Worm (Caenorhabditis elegans) whole organism, L2 larva: Measurements from ENCODE around the gene F56C3.3.

Experiments
- ceh-82 ChIP-seq: fragments of 150-350 bp; optimal IDR thresholded peaks from 2 replicates; lab custom pipeline; 2014; ENCODE audit warnings: missing biosample characterization, missing genetic modification characterization
- elt-1 ChIP-seq: fragments of 150-350 bp; optimal IDR thresholded peaks from 2 replicates; lab custom pipeline; 2014; ENCODE audit warnings: missing biosample characterization, missing genetic modification characterization
- elt-3 ChIP-seq: sonication (generic microtip); optimal IDR thresholded peaks from 2 replicates; lab custom pipeline; 2017; ENCODE audit warnings: missing biosample characterization, missing genetic modification characterization
- lin-11 ChIP-seq: fragments of 150-350 bp; sonication (generic microtip); optimal IDR thresholded peaks from 2 replicates; lab custom pipeline; 2014; ENCODE audit warnings: missing biosample characterization, missing genetic modification characterization, inconsistent platforms, mixed read lengths
- mab-5 ChIP-seq: fragments of 150-350 bp; optimal IDR thresholded peaks from 2 replicates; lab custom pipeline; 2014; ENCODE audit warnings: missing biosample characterization, missing genetic modification characterization
- nhr-11 ChIP-seq: fragments of 150-350 bp; optimal IDR thresholded peaks from 2 replicates; lab custom pipeline; 2014; ENCODE audit warnings: missing biosample characterization, missing genetic modification characterization
- nhr-25 ChIP-seq: fragments of 150-350 bp; sonication (generic microtip); optimal IDR thresholded peaks from 3 replicates; lab custom pipeline; 2014; ENCODE audit warnings: missing biosample characterization, missing genetic modification characterization
- nhr-6 ChIP-seq: fragments of 150-350 bp; optimal IDR thresholded peaks from 2 replicates; lab custom pipeline; 2014; ENCODE audit warnings: missing biosample characterization, missing genetic modification characterization
- skn-1 ChIP-seq: sonication (generic microtip); optimal IDR thresholded peaks from 2 replicates; lab custom pipeline; 2017; ENCODE audit warnings: missing biosample characterization, missing genetic modification characterization
- zag-1 ChIP-seq: fragments of 150-350 bp; optimal IDR thresholded peaks from 2 replicates; lab custom pipeline; 2014; ENCODE audit warnings: missing biosample characterization, missing genetic modification characterization
- ztf-11 ChIP-seq: sonication (generic microtip); optimal IDR thresholded peaks from 2 replicates; lab custom pipeline; 2017; ENCODE audit warnings: missing biosample characterization, missing genetic modification characterization

- TF ChIP-seq elt-3 = no peak
- TF ChIP-seq nhr-6 (tag; lab: Kevin White, UChicago) = no peak
- no peak for TF ChIP-seq lin-11 (tag; lab: Kevin White, UChicago)
- TF ChIP-seq nhr-25 (tag; lab: Kevin White, UChicago) = no peak
- no peak for TF ChIP-seq ztf-11 (tag; lab: Kevin White, UChicago)
- TF ChIP-seq zag-1 (tag; lab: Kevin White, UChicago) = no peak
- TF ChIP-seq nhr-11 (tag; lab: Kevin White, UChicago) = no peak
- TF ChIP-seq ceh-82 (tag; lab: Kevin White, UChicago) = no peak
- no peak for TF ChIP-seq skn-1 (tag; lab: Kevin White, UChicago)
- no peak for TF ChIP-seq elt-1 (tag; lab: Kevin White, UChicago)
- no peak for TF ChIP-seq mab-5
These were observed 31.0 kb downstream of the F56C3.3 start for ce11 chrX:1327201-1327600.
